Worm (Caenorhabditis elegans): Measurements from ENCODE around the gene R166.2.

The R166.2 gene

DNA sequence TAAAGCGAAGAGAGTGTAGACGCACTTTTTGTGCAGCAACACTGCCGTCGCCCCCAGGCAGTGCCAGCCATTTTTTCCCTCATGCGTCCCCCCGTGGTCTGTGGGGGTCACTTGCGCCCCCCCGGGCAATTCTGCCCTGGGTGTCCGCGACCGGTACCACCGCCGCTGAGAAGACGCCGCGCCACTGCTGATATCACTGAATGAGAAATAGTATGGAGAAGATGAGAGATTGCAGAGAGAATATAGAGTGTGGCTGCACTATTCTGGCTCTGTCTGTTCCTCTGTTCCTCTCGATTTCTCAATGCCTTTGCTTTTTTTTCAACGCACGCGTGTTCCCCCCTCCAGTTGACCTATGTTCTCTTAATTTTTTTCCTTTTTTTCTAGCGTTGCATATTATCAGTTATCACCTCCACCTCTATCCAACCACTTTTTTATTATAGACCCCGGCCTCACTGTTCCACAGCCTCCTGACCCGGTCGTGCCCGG is 9.8 kb downstream of the R166.2 start, which contains the start of gene mab-10 (continued):
- TF ChIP-seq nfya-2 (GFP tag; IDR thresholded peaks at IDR 0.05) (no peak), lin-26 (GFP tag; IDR thresholded peaks at IDR 0.05) (no peak), mcd-1 (GFP tag; IDR thresholded peaks at IDR 0.05) (peak; percentile 56), somi-1 (GFP tag; optimal IDR thresholded peaks at IDR 0.05) (no peak)

DNA sequence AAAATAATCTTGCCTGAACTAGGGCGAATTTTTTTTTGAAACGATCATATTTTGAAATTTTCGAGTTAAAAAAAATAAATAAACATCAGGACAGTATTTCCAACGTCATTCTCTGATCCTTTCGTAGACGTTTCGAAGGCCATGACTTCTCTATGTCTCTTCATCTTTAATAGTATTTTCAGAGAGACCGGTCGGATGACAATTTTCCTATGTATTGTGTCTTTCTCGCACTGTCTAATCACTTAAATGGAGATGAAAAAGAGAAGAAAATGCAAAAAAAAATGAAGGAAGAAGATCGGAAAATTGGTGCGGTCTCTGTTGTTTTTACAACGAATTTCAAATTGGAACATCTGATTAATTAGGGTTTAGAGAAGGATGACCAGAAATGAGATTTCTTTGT is 12.3 kb downstream of the R166.2 start:
- TF ChIP-seq F57A8.1 (GFP tag; optimal IDR thresholded peaks at IDR 0.05) (no peak), hlh-12 (tag; optimal IDR thresholded peaks at IDR 0.05) (no peak), xnd-1 (tag; optimal IDR thresholded peaks at IDR 0.05) (no peak), Y53G8AR.9 (GFP tag; conservative IDR thresholded peaks at IDR 0.05) (no peak)

DNA sequence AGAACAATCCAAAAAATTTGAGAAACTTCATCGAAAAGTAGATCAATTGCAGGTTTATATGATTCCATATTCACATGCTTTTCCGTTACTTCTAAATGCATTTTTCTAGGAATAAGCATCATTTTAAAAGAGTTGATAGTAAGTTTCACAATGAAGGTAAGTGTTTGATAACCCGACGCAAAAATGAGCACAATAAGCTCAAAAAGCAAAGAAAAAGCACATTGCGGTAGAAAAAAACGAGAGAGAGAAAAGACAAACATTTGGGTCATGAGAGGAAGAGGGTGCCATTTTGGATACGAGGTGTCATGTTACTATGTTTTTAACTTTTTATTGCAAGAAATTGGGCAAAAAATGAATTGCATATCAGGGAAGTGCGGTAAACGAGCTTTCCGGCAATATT is 13.1 kb downstream of the R166.2 start, which contains the start of gene F59B10.6:
TSS of gene F59B10.6 (minus strand) at position 101 of the 400 bp plus-strand sequence.
- TF ChIP-seq lsl-1 (GFP tag; optimal IDR thresholded peaks at IDR 0.05), result no peak
- TF ChIP-seq Y79H2A.3 (GFP tag; conservative IDR thresholded peaks at IDR 0.05), result no peak
- TF ChIP-seq F49E8.2 (tag; optimal IDR thresholded peaks at IDR 0.05; ENCODE audit: insufficient read depth), result no peak
- TF ChIP-seq lin-40 (tag; optimal IDR thresholded peaks at IDR 0.05), result no peak
- TF ChIP-seq snpc-3.4 (tag; optimal IDR thresholded peaks at IDR 0.05), result no peak
- no peak for TF ChIP-seq F33H1.4 (GFP tag; IDR thresholded peaks at IDR 0.05)
- no peak for TF ChIP-seq D2030.7 (GFP tag; IDR thresholded peaks at IDR 0.05)
- TF ChIP-seq nhr-179 (tag; optimal IDR thresholded peaks at IDR 0.05), result no peak
- no peak for TF ChIP-seq K11D2.4 (GFP tag; IDR thresholded peaks at IDR 0.05)
- TF ChIP-seq lin-26 (GFP tag; IDR thresholded peaks at IDR 0.05), result no peak

DNA sequence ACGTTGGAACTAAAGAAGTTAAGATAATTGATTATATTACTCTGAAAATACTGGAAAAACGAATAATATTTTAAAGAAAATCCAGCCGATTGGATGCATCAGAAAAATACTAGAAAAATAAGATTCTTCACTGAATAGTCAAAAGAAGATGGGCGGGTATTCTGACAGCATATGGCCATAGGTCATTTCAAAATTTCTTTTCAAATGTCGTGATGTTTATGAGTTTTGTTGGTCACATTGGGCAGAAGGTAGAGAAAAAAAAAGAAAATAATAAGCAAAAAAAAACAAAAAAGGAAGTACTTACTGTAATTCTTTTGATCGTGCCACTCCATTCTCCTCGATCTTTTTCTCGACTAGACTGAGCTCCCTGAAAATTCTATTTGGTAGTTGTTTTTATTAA is 13.9 kb downstream of the R166.2 start, which contains the start of gene F59B10.5:
TSS of gene F59B10.5 (minus strand) at position 101 of the 400 bp plus-strand sequence.
- TF ChIP-seq attf-6 (GFP tag; IDR thresholded peaks at IDR 0.05) (no peak), snpc-1.3 (tag; optimal IDR thresholded peaks at IDR 0.05; ENCODE audit: insufficient read depth) (no peak), snpc-1.1 (tag; optimal IDR thresholded peaks at IDR 0.05; ENCODE audit: insufficient read depth) (no peak), tbx-9 (tag; optimal IDR thresholded peaks at IDR 0.05; ENCODE audit: borderline replicate concordance) (no peak), lin-26 (GFP tag; IDR thresholded peaks at IDR 0.05) (no peak), mcd-1 (GFP tag; IDR thresholded peaks at IDR 0.05) (no peak), B0336.3 (GFP tag; IDR thresholded peaks at IDR 0.05) (no peak), C06A6.2 (GFP tag; conservative IDR thresholded peaks at IDR 0.05) (no peak), dpl-1 (GFP tag; optimal IDR thresholded peaks at IDR 0.05) (no peak), C17E4.6 (GFP tag; IDR thresholded peaks at IDR 0.05) (no peak), akir-1 (GFP tag; optimal IDR thresholded peaks at IDR 0.05) (no peak), tbp1 (GFP tag; optimal IDR thresholded peaks at IDR 0.05) (no peak), attf-3 (GFP tag; conservative IDR thresholded peaks at IDR 0.05) (no peak), F22D6.2 (tag; optimal IDR thresholded peaks at IDR 0.05) (no peak)

DNA sequence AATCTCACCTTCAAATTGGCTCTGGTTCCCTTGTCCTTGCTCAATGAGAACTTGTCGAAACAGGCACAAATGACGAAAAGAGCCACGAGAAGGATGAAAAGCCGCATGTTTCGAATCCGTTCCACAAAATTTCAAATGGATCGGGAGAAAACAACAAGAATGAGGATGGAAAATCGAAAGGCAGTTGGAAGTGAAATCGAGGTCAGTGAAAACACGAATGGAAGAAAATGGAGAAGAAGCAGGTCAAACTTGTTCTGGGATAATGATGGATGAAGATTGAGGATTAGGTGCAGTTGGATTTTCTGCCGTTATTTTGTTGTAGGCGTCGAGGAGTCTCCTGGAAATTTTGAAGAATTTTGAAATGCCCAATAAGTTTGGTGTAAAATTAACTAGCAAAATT is 14.4 kb downstream of the R166.2 start:
- TF ChIP-seq tbp1 (GFP tag; optimal IDR thresholded peaks at IDR 0.05), result no peak
- no peak for TF ChIP-seq madf-3 (GFP tag; IDR thresholded peaks at IDR 0.05)
- TF ChIP-seq nfyb-1 (GFP tag; IDR thresholded peaks at IDR 0.05), result no peak
- no peak for TF ChIP-seq F55B11.4 (tag; optimal IDR thresholded peaks at IDR 0.05; ENCODE audit: borderline replicate concordance, insufficient read depth)
- no peak for TF ChIP-seq D2030.7 (GFP tag; IDR thresholded peaks at IDR 0.05)
- TF ChIP-seq fkh-3 (tag; optimal IDR thresholded peaks at IDR 0.05), result no peak
- TF ChIP-seq lsy-27 (tag; optimal IDR thresholded peaks at IDR 0.05; ENCODE audit: borderline replicate concordance, insufficient read depth), result no peak
- TF ChIP-seq mcd-1 (GFP tag; IDR thresholded peaks at IDR 0.05), result no peak
- no peak for TF ChIP-seq lin-54 (GFP tag; optimal IDR thresholded peaks at IDR 0.05)
- TF ChIP-seq lsl-1 (GFP tag; optimal IDR thresholded peaks at IDR 0.05), result no peak
- TF ChIP-seq sdz-38 (tag; optimal IDR thresholded peaks at IDR 0.05), result no peak
- no peak for TF ChIP-seq T26A5.8 (tag; optimal IDR thresholded peaks at IDR 0.05)
- no peak for TF ChIP-seq pha-4 (tag; optimal IDR thresholded peaks at IDR 0.05)
- TF ChIP-seq ceh-58 (GFP tag; IDR thresholded peaks at IDR 0.05), result no peak
- TF ChIP-seq nhr-80 (tag; optimal IDR thresholded peaks at IDR 0.05), result no peak
- no peak for TF ChIP-seq nhr-90 (tag; optimal IDR thresholded peaks at IDR 0.05)
- TF ChIP-seq egrh-3 (GFP tag; IDR thresholded peaks at IDR 0.05), result no peak

Data from whole organism, young adult.